Worm (Caenorhabditis elegans) whole organism, L4/young adult: ENCODE results near the gene K08D9.10.

Experiments
- W03F9.2 ChIP-seq: fragments of 150-350 bp; optimal IDR thresholded peaks from 2 replicates; lab custom pipeline; 2014; ENCODE audit warnings: missing biosample characterization, missing genetic modification characterization
- dao-5 ChIP-seq: sonication (generic microtip); optimal IDR thresholded peaks from 2 replicates; lab custom pipeline; 2016; ENCODE audit warnings: missing genotype, missing genetic modification characterization, moderate library complexity, missing compliant biosample characterization
- him-1 ChIP-seq: sonication (generic microtip); optimal IDR thresholded peaks from 2 replicates; lab custom pipeline; 2016; ENCODE audit warnings: missing genotype, missing genetic modification reagents, missing genetic modification characterization, missing compliant biosample characterization

The K08D9.10 gene

DNA sequence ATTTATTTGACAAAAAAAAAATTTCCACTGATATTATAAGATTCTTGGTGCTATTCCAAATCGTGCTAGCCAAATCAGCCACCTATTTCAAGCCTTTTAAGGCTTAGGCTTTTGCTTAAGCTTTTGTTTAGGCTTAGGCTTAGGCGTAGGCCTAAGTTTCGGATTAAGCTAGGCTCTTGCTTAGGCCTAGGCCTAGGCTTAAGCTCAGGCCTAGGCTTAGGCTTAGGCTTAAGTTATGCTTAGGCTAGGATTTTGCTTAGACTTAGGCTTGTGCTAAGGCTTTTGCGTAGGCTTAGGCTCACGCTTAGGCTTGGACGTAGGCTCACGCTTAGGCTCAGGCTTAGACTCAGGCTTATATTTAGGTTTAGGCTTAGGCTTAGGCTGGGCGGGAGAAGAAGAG is 547 bp upstream of the K08D9.10 start:
- TF ChIP-seq dao-5 (tag; lab: Kevin White, UChicago): no peak
- TF ChIP-seq W03F9.2 (tag; lab: Kevin White, UChicago): no peak
- no peak for TF ChIP-seq him-1

DNA sequence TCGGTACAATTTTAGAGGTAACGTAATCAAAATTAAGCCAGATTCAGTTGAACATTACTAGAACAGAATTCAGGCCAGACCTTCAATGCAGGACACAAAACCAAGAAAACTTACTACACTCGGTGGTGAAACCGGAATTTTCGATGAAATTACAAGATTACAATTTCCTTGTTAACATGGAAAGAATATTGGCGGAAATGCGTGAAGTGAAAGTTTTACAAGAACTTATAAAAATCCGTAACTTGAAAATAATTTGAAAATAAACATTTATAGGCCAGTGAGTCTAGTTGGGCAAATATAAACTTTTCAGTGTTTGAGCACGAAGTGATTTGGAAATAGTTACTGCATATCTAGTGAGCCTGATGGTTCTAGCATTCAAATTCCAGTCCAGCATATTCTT is 4.2 kb downstream of the K08D9.10 start, which contains the start of gene K08D9.6:
Gene K08D9.6 (minus strand): TSS at position 101 of the 400 bp plus-strand sequence.
- TF ChIP-seq dao-5 (tag; lab: Kevin White, UChicago): no peak
- no peak for TF ChIP-seq him-1
- TF ChIP-seq W03F9.2 (tag; lab: Kevin White, UChicago): no peak

DNA sequence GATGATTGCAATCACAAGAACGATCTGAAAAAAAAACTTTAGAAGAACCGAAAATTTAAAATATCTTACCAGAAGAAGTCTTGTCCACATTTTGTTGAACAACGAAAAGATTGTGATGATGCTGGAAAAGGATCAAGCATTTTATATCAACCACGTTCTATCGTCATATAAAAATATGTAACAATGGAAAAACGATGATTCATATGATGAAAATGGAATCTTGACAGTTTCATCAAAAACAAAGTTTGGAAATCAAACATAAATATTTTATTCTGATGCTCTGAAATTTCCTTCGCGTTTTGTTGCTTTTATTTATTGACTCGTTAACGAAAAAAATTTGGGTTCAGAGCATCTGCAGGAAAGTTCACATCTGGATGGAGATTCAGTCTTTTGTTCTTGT is 5.9 kb downstream of the K08D9.10 start, which contains the start of the genes K08D9.9 and str-16:
Gene K08D9.9 (minus strand): TSS at position 101 of the 400 bp plus-strand sequence.
Gene str-16 (plus strand): TSS at position 266 of the 400 bp plus-strand sequence.
- TF ChIP-seq dao-5 (tag; lab: Kevin White, UChicago) (no peak), W03F9.2 (tag; lab: Kevin White, UChicago) (no peak), him-1 (no peak)

DNA sequence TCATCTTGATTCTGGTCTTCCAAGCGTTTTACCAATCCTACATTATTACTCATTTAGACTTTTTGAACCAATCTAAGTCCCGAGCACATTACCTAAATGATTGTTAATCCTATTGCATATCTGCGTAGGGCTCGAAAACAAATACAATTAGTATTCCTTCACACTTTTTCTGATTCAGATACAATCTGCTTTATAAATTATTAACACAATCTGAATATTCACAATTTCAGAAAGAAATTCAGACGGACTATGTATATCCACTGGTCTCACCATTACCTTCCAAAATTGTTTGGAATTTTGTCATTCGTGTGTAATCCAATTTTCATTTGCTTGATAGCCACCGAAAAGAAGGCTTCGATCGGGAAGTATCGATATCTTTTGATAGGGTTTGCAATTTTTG is 10.5 kb downstream of the K08D9.10 start, which contains the start of gene srj-11:
Gene srj-11 (plus strand): TSS at position 250 of the 400 bp plus-strand sequence.
- TF ChIP-seq him-1 (no peak), dao-5 (tag; lab: Kevin White, UChicago) (no peak), W03F9.2 (tag; lab: Kevin White, UChicago) (no peak)

DNA sequence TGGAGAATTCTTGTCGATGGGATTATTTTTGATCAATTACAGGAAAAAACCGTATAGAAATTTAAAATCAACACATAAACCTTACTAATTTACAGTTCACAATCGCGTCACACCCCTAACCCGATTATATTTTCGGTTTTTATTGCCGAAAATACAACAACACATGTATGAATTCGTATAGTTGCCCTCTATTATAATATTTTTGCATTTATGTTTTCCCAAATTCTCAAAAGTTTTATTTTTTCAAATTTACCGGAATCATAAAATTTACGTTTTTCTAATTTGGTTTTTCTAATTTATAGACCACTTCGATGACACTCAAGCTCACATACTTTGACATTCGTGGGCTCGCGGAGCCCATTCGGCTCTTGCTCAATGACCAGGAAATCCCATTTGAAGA is 12.3 kb downstream of the K08D9.10 start, which contains the start of gene gst-23:
Gene gst-23 (plus strand): TSS at position 301 of the 400 bp plus-strand sequence.
- TF ChIP-seq dao-5 (tag; lab: Kevin White, UChicago): no peak
- no peak for TF ChIP-seq him-1
- TF ChIP-seq W03F9.2 (tag; lab: Kevin White, UChicago): no peak

DNA sequence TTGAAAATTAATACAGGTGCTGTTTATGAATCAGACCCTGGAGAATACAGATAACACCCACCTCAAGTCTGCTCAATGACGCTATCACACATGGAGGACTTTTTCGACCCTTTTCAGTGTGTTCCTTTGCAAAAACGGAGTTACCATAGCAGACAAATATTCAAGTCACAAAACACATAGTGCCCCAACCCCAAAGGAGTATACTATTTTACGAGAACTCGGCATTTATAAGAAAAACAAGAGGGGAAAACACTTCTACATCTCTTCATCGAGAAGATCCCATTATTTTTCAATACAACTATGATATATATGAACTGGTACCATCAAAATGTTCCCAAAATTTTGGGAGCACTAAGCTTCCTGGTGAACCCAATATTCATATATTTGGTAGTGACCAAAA is 14.0 kb downstream of the K08D9.10 start, which contains the start of gene srj-7:
Gene srj-7 (plus strand): TSS at position 301 of the 400 bp plus-strand sequence.
- TF ChIP-seq dao-5 (tag; lab: Kevin White, UChicago) (no peak), W03F9.2 (tag; lab: Kevin White, UChicago) (no peak), him-1 (no peak)

DNA sequence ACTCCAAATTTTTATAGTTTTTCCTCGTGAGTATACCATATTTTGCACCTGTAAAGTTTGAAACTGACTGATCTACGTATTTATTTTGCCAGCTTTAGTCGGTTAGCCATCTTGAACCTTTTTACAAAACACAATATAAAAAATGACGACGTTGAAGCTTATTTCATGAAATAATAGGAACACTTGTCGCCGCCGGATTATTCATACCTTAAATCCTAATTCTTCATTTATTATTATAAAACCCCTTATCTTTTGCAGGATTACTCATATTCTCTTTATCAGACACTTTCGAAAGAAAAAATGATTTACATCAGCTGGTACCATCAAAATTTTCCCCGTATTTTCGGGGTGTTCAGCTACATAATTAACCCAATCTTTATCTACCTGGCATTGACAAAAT is 16.8 kb downstream of the K08D9.10 start, which contains the start of gene srj-8:
Gene srj-8 (plus strand): TSS at position 301 of the 400 bp plus-strand sequence.
- no peak for TF ChIP-seq dao-5 (tag; lab: Kevin White, UChicago)

DNA sequence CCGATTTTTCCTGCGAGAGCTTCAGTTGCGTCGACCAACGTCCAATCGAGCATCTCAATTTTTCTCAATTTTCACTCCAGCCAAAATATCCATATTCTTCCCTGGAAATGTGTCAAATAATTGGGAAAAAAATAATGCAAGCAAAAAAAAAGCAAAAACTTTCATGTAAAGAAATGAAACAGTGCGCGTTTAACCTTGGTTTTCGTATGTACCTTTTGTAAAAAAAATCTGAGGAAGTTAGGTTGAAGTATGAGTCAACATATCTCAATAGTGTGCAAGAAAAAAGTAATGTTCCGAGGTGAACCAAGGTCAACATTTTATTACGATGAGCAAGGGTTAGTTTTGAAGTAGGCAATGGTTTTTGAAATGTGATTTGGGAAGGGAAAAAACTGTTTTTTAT is 19.5 kb downstream of the K08D9.10 start, which contains the start of gene T28A11.13:
Gene T28A11.13 (minus strand): TSS at position 101 of the 400 bp plus-strand sequence.
- TF ChIP-seq him-1 (no peak), dao-5 (tag; lab: Kevin White, UChicago) (no peak), W03F9.2 (tag; lab: Kevin White, UChicago) (no peak)

DNA sequence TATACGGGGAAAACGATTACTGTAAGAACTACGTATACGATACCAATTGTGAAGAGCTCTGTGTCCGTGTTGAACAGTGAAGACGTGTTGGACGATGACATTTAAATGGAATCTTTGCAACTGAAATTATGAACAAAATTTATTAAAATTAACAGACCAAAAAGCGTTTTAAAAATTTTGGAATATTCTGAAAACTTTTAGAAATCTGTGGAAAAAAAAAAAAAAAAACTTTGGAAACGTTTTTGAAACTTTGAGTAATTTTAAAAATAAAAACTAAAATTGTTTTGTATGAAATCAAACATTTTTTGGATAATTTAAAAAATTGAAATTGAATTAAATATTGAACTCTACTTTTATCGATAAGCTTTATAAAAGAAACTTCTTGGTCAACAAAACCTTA is 25.4 kb downstream of the K08D9.10 start, which contains the start of gene srt-63:
Gene srt-63 (minus strand): TSS at position 101 of the 400 bp plus-strand sequence.
- TF ChIP-seq dao-5 (tag; lab: Kevin White, UChicago) (no peak), W03F9.2 (tag; lab: Kevin White, UChicago) (no peak), him-1 (no peak)

DNA sequence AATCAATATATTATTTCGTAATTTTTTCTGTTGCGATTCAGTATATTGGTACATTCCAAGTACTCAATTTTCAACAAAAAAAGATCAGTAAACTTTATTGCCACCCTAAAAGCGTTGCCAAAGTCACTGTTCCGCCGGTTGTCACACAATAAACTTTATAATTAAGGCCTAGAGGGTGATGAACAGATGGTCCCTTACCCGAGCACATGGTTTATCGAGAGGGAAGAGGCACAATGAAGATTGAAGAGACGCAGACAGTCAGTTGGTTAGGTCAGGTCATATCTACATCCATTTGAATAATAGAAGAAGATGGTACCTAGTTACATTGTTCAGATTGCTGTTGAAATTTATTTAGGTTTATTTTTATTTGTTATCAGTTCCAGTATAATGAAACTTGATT is 26.1 kb downstream of the K08D9.10 start:
- TF ChIP-seq dao-5 (tag; lab: Kevin White, UChicago): no peak
- TF ChIP-seq W03F9.2 (tag; lab: Kevin White, UChicago): no peak
- no peak for TF ChIP-seq him-1

DNA sequence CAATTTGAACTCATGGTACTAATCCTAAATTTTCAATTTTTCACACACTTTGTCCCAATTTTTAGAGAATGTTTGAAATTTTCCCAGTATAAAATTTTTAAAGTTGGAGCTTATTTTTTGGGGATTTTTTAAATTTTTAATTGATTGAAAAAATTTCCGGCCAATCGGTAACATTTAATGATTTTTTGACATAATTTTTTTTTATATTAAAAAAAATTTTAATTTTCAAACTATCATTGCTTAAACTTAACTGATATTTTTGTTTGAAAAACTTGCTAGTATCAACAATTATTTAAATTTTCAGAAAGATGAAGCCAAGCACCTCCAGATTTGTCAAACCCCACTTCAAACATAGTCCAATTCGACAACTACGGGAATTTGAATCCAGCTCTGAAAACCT is 26.6 kb downstream of the K08D9.10 start, which contains the start of gene T28A11.22:
Gene T28A11.22 (plus strand): TSS at position 301 of the 400 bp plus-strand sequence.
- TF ChIP-seq dao-5 (tag; lab: Kevin White, UChicago): no peak
- TF ChIP-seq W03F9.2 (tag; lab: Kevin White, UChicago): no peak
- TF ChIP-seq him-1: no peak

DNA sequence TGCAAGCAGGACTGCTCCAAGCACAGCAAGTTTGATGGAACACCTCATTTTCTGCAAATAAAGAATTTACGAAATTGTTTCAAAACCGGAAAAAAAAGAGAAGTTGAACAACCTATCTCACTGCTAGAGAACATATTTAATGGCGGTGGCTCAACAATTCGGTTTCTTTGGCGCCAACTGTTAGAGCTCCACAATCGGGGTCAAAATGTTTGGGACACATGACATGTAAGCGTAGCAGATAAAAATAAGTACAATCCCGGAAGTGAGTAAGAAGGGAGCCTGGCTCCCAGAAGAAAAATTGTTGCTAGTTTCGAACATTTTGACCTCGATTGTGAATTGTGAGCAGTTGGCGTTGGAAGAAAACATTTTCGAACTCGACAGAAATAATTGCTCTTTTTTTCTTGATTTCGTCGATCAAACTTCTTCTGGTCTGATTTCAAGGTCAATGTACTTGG is 28.5 kb downstream of the K08D9.10 start, which contains the start of gene T28A11.16:
Gene T28A11.16 (minus strand): TSS at position 51 of the 455 bp plus-strand sequence.
- TF ChIP-seq W03F9.2 (tag; lab: Kevin White, UChicago): no peak
- no peak for TF ChIP-seq dao-5 (tag; lab: Kevin White, UChicago)
- no peak for TF ChIP-seq him-1

DNA sequence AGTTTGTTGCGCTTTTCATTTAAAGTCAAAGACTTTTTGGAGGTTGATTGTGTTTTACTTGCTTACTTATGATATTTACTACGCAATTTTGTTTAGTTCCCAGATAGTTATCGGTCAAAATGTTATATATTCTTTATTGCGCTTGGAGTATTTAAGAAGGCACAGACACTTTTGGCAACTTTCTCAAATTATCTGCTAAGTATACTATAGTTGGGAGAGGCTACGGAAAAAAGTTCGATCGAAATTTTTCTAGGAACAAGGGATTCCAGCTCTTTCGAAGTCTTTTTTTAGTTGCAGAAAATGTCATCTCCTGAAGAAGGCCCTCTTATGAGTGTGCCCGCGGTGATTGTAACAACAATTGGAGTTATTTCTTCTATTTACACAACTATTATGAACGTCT is 29.4 kb downstream of the K08D9.10 start, which contains the start of gene srbc-5:
Gene srbc-5 (plus strand): TSS at position 301 of the 400 bp plus-strand sequence.
- no peak for TF ChIP-seq him-1
- no peak for TF ChIP-seq dao-5 (tag; lab: Kevin White, UChicago)
- TF ChIP-seq W03F9.2 (tag; lab: Kevin White, UChicago): no peak

DNA sequence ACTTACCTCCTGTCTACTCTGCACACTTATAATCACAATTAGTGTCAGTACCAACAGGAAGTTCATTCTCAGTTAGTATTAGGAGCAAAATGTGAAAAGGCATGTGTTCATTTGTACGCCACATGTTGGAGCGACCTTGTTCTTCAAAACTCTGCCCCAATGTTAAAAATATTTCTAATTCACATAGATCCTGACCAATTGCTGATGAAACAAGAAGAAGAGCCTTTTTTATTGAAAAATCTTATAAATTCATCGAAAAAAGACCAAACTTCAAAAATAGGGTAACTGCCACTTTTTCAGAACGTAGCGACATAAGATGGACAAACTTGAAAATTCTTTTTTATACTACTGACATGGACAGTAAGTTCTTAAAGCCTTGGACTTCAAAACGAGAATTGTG is 35.5 kb downstream of the K08D9.10 start, which contains the start of gene T28A11.17:
Gene T28A11.17 (minus strand): TSS at position 101 of the 400 bp plus-strand sequence.
- TF ChIP-seq W03F9.2 (tag; lab: Kevin White, UChicago): no peak
- TF ChIP-seq dao-5 (tag; lab: Kevin White, UChicago): no peak
- no peak for TF ChIP-seq him-1
